Fruit fly (Drosophila melanogaster): ENCODE results near the gene CG13124.

DNA sequence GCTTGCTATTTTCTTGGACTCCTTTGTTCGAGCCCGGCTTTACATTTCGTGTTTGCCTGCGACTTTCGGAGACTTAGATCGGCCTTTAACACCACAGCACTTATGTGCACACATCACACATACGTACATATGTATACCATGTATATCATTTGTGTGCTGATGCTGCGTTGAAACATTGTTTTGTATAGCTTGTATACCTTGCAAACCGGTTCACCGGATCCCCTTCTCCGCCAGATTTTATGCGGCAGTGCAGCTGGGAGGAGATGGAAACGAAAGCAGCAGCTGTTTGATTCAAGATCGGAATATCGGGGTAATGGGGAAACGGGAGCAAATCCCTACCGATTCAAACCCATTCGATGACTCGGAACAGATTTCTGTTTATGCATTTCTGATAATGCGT lies 37.6 kb upstream of the CG13124 start:
- TF ChIP-seq D1 (tag; optimal IDR thresholded peaks at IDR 0.05) (no peak), CG8301 (tag; optimal IDR thresholded peaks at IDR 0.05) (no peak), CG8159 (tag; optimal IDR thresholded peaks at IDR 0.05) (no peak), Snoo (tag; optimal IDR thresholded peaks at IDR 0.05) (no peak), CG4496 (GFP tag; IDR thresholded peaks at IDR 0.05) (0 out of 3 replicates have a peak, but pooled peaks have one; percentile 25), Pif1A (GFP tag; optimal IDR thresholded peaks at IDR 0.05) (no peak)
